Fruit fly (Drosophila melanogaster) whole organism, prepupa: ENCODE data around the gene Pak3.
A peak's percentile ranks its signal among the peaks of the same experiment; 100 is the strongest.

ENCODE experiments used
- Blimp-1 ChIP-seq: fragments of 200-800 bp; sonication (Bioruptor generic); optimal IDR thresholded peaks from 3 replicates; lab custom pipeline; 2017; ENCODE audit warnings: missing biosample characterization, missing genetic modification characterization, mild to moderate bottlenecking, moderate library complexity, missing genetic modification reagents
- CG10631 ChIP-seq: fragments of 200-800 bp; sonication (Bioruptor generic); optimal IDR thresholded peaks from 2 replicates; lab custom pipeline; 2016; ENCODE audit warnings: missing biosample characterization, missing genetic modification characterization
- CG6276 ChIP-seq: fragments of 200-800 bp; sonication (Bioruptor generic); optimal IDR thresholded peaks from 2 replicates; lab custom pipeline; 2017; ENCODE audit warnings: missing biosample characterization, mild to moderate bottlenecking, missing genetic modification characterization
- CG6808 ChIP-seq: fragments of 200-800 bp; sonication (Bioruptor generic); optimal IDR thresholded peaks from 3 replicates; lab custom pipeline; 2017; ENCODE audit warnings: missing biosample characterization, missing genetic modification characterization, mild to moderate bottlenecking, moderate library complexity, missing genetic modification reagents
- CG6854 ChIP-seq: fragments of 200-800 bp; sonication (Bioruptor generic); optimal IDR thresholded peaks from 2 replicates; lab custom pipeline; 2017; ENCODE audit warnings: missing biosample characterization, mild to moderate bottlenecking, missing genetic modification characterization
- CG8119 ChIP-seq: fragments of 200-800 bp; sonication (Bioruptor generic); IDR thresholded peaks from 3 replicates; pipeline ENCODE4 v1.3.6; 2022; ENCODE audit warnings: missing biosample characterization, missing genetic modification characterization
- CG9139 ChIP-seq: fragments of 200-800 bp; sonication (Bioruptor generic); optimal IDR thresholded peaks from 3 replicates; lab custom pipeline; 2017; ENCODE audit warnings: missing biosample characterization, mild to moderate bottlenecking, missing genetic modification characterization
- Ets21C ChIP-seq: fragments of 200-800 bp; sonication (Bioruptor generic); optimal IDR thresholded peaks from 3 replicates; lab custom pipeline; 2016; ENCODE audit warnings: missing biosample characterization, missing genetic modification characterization
- Hr38 ChIP-seq: sonication (Bioruptor generic); optimal IDR thresholded peaks from 2 replicates; lab custom pipeline; 2016; ENCODE audit warnings: missing biosample characterization, missing genetic modification characterization
- acj6 ChIP-seq: fragments of 200-800 bp; sonication (Bioruptor generic); optimal IDR thresholded peaks from 3 replicates; lab custom pipeline; 2016; ENCODE audit warnings: missing biosample characterization, missing genetic modification characterization
- pdm3 ChIP-seq: fragments of 200-800 bp; sonication (Bioruptor generic); optimal IDR thresholded peaks from 3 replicates; lab custom pipeline; 2016; ENCODE audit warnings: missing biosample characterization, missing genetic modification characterization
- salr ChIP-seq, 2 experiments: fragments of 200-800 bp; sonication (Bioruptor generic); optimal IDR thresholded peaks; 3 replicates each; lab custom pipeline; 2016 to 2018; ENCODE audit warnings: missing biosample characterization in 2 of 2, missing genetic modification characterization in 2 of 2, mild to moderate bottlenecking in 1 of 2
- topi ChIP-seq: fragments of 200-800 bp; sonication (Bioruptor generic); optimal IDR thresholded peaks from 3 replicates; lab custom pipeline; 2016; ENCODE audit warnings: missing biosample characterization, missing genetic modification characterization

- TF ChIP-seq Blimp-1 (GFP tag; lab: Kevin White, UChicago) = peak; percentile 3
- peak; percentile 51 for TF ChIP-seq pdm3 (GFP tag; lab: Kevin White, UChicago)
- peak; percentile 26 for TF ChIP-seq CG10631 (GFP tag; lab: Kevin White, UChicago)
- TF ChIP-seq CG6808 (GFP tag; lab: Kevin White, UChicago) = no peak
- TF ChIP-seq CG6276 = no peak
- peak; percentile 45 for TF ChIP-seq Ets21C
- TF ChIP-seq CG9139 = no peak
- TF ChIP-seq CG8119 (GFP tag; lab: Robert Waterston, UW) = peak; percentile 58; the same call in 2 of the 3 replicates
- peak in 1 of 2 experiments; percentile 15 for TF ChIP-seq salr (GFP tag; optimal IDR thresholded peaks at IDR 0.05; lab: Kevin White, UChicago)
- TF ChIP-seq topi (GFP tag; lab: Kevin White, UChicago) = peak; percentile 65
- TF ChIP-seq Hr38 (GFP tag; lab: Kevin White, UChicago) = no peak
- peak; percentile 5 for TF ChIP-seq CG6854 (GFP tag; lab: Kevin White, UChicago)
- TF ChIP-seq acj6 = peak; percentile 54
Observed at dm6 chr3R:16500919-16501851, 47.6 kb upstream of the Pak3 start, which contains the start of gene Decay.
